Fruit fly (Drosophila melanogaster): ENCODE results near the gene Mst27D.

The Mst27D gene

dm6 chr2L:7042150-7042811, 18.4 kb downstream of the Mst27D start (continued):
- TF ChIP-seq CG34422 (GFP tag; IDR thresholded peaks at IDR 0.05) (peak; percentile 87), CG12391 (tag; optimal IDR thresholded peaks at IDR 0.05) (peak; percentile 52), NFAT (GFP tag; IDR thresholded peaks at IDR 0.05) (peak; percentile 60), HLHmδ (GFP tag; optimal IDR thresholded peaks at IDR 0.05) (peak; percentile 84), CG11398 (GFP tag; optimal IDR thresholded peaks at IDR 0.05) (peak; percentile 23), CG3726 (GFP tag; IDR thresholded peaks at IDR 0.05) (0 out of 3 replicates have a peak, but pooled peaks have one; percentile 52), Hr39 (optimal IDR thresholded peaks at IDR 0.05) (no peak), lbe (GFP tag; optimal IDR thresholded peaks at IDR 0.05) (peak; percentile 44), zen2 (GFP tag; IDR thresholded peaks at IDR 0.05; ENCODE audit: partially characterized antibody) (peak; percentile 49), slp2 (GFP tag; optimal IDR thresholded peaks at IDR 0.05) (no peak), dysf (GFP tag; IDR thresholded peaks at IDR 0.05) (peak; percentile 58), Rx (GFP tag; IDR thresholded peaks at IDR 0.05) (peak; percentile 26; the same call in 1 of the 2 replicates), ken (GFP tag; IDR thresholded peaks at IDR 0.05) (peak; percentile 66; the same call in 2 of the 3 replicates), CG4854 (GFP tag; optimal IDR thresholded peaks at IDR 0.05) (no peak), CG31388 (GFP tag; optimal IDR thresholded peaks at IDR 0.05) (no peak), Jarid2 (GFP tag; optimal IDR thresholded peaks at IDR 0.05) (peak; percentile 48), CG9797 (GFP tag; optimal IDR thresholded peaks at IDR 0.05) (peak; percentile 13), CG7839 (tag; optimal IDR thresholded peaks at IDR 0.05) (peak; percentile 61), Deaf1 (tag; optimal IDR thresholded peaks at IDR 0.05) (peak; percentile 53), crol (GFP tag; IDR thresholded peaks at IDR 0.05) (peak; percentile 92), fd64A (GFP tag; optimal IDR thresholded peaks at IDR 0.05) (no peak), Kr (GFP tag; optimal IDR thresholded peaks at IDR 0.05) (no peak), btn (GFP tag; optimal IDR thresholded peaks at IDR 0.05) (no peak), ranshi (GFP tag; IDR thresholded peaks at IDR 0.05) (peak; percentile 49), ftz-f1 (GFP tag; optimal IDR thresholded peaks at IDR 0.05) (peak; percentile 62), fd102C (GFP tag; optimal IDR thresholded peaks at IDR 0.05) (no peak), CG11093 (GFP tag; IDR thresholded peaks at IDR 0.05) (no peak; the same call in 2 of the 3 replicates), az2 (GFP tag; optimal IDR thresholded peaks at IDR 0.05) (no peak), CG8359 (GFP tag; optimal IDR thresholded peaks at IDR 0.05; ENCODE audit: borderline replicate concordance) (no peak), CG1602 (GFP tag; optimal IDR thresholded peaks at IDR 0.05) (no peak), CG7963 (GFP tag; IDR thresholded peaks at IDR 0.05; ENCODE audit: partially characterized antibody) (peak; percentile 37; the same call in 1 of the 3 replicates), Asciz (GFP tag; optimal IDR thresholded peaks at IDR 0.05) (peak; percentile 22), ham (GFP tag; IDR thresholded peaks at IDR 0.05) (no peak), Atf3 (GFP tag; optimal IDR thresholded peaks at IDR 0.05) (peak; percentile 9), Bgb (GFP tag; IDR thresholded peaks at IDR 0.05; ENCODE audit: partially characterized antibody) (peak; percentile 82), Nf-YA (GFP tag; IDR thresholded peaks at IDR 0.05) (peak; percentile 44; the same call in 1 of the 2 replicates), Hand (GFP tag; optimal IDR thresholded peaks at IDR 0.05) (peak; percentile 55), D (optimal IDR thresholded peaks at IDR 0.05) (no peak), D (GFP tag; optimal IDR thresholded peaks at IDR 0.05) (no peak), tgo (GFP tag; IDR thresholded peaks at IDR 0.05) (peak; percentile 46), Fer1 (GFP tag; optimal IDR thresholded peaks at IDR 0.05) (peak; percentile 67), CG5953 (GFP tag; IDR thresholded peaks at IDR 0.05) (peak; percentile 41), Pdp1 (GFP tag; optimal IDR thresholded peaks at IDR 0.05) (peak; percentile 11 to 26), Hmr (GFP tag; optimal IDR thresholded peaks at IDR 0.05) (peak; percentile 79), bcd (GFP tag; optimal IDR thresholded peaks at IDR 0.05) (peak; percentile 42), chn (GFP tag; optimal IDR thresholded peaks at IDR 0.05) (peak; percentile 45), sisA (GFP tag; IDR thresholded peaks at IDR 0.05) (peak; percentile 57), Xbp1 (GFP tag; optimal IDR thresholded peaks at IDR 0.05) (peak; percentile 31), tx (GFP tag; optimal IDR thresholded peaks at IDR 0.05) (peak; percentile 4), NC2α (GFP tag; optimal IDR thresholded peaks at IDR 0.05) (no peak)

All from whole organism, embryonic.